Fruit fly (Drosophila melanogaster) whole organism, embryonic: ENCODE data around the gene CG6724.

Source experiments
- CG10267 ChIP-seq: fragments of 200-800 bp; sonication (Bioruptor generic); optimal IDR thresholded peaks from 2 replicates; lab custom pipeline; 2018; ENCODE audit warnings: missing biosample characterization, mild to moderate bottlenecking, missing genetic modification characterization, moderate library complexity
- CG11456 ChIP-seq: fragments of 200-800 bp; sonication (Bioruptor generic); IDR thresholded peaks from 3 replicates; pipeline ENCODE4 v1.3.6; 2022; ENCODE audit warnings: missing biosample characterization, missing genetic modification characterization
- CG12155 ChIP-seq: fragments of 200-800 bp; sonication (Bioruptor generic); optimal IDR thresholded peaks from 3 replicates; lab custom pipeline; 2016; ENCODE audit warnings: missing biosample characterization, missing genetic modification characterization
- CG13287 ChIP-seq: fragments of 200-800 bp; sonication (Bioruptor generic); IDR thresholded peaks from 2 replicates; pipeline ENCODE4 v1.3.6; 2022; ENCODE audit warnings: missing biosample characterization, missing genetic modification characterization; ENCODE audit not compliant: partially characterized antibody
- CG13424 ChIP-seq: fragments of 200-800 bp; sonication (Bioruptor generic); optimal IDR thresholded peaks from 2 replicates; lab custom pipeline; 2019; ENCODE audit warnings: missing biosample characterization, mild to moderate bottlenecking, missing genetic modification characterization, moderate library complexity
- CG14710 ChIP-seq: fragments of 200-800 bp; sonication (Bioruptor generic); optimal IDR thresholded peaks from 3 replicates; lab custom pipeline; 2019; ENCODE audit warnings: missing biosample characterization, mild to moderate bottlenecking, missing genetic modification characterization, moderate library complexity
- CG1603 ChIP-seq: fragments of 200-800 bp; sonication (Bioruptor generic); optimal IDR thresholded peaks from 2 replicates; lab custom pipeline; 2019; ENCODE audit warnings: missing biosample characterization, mild to moderate bottlenecking, missing genetic modification characterization, moderate library complexity
- CG17361 ChIP-seq: fragments of 200-800 bp; sonication (Bioruptor generic); IDR thresholded peaks from 3 replicates; pipeline ENCODE4 v1.3.6; 2022; ENCODE audit warnings: missing biosample characterization, missing genetic modification characterization
- CG1792 ChIP-seq: fragments of 200-800 bp; sonication (Bioruptor generic); optimal IDR thresholded peaks from 2 replicates; lab custom pipeline; 2016; ENCODE audit warnings: missing biosample characterization, missing genetic modification characterization
- CG2120 ChIP-seq: fragments of 200-800 bp; sonication (Bioruptor generic); optimal IDR thresholded peaks from 3 replicates; lab custom pipeline; 2016; ENCODE audit warnings: missing biosample characterization, missing genetic modification characterization
- CG30020 ChIP-seq: fragments of 200-800 bp; optimal IDR thresholded peaks from 2 replicates; lab custom pipeline; 2019; ENCODE audit warnings: missing biosample characterization, mild to moderate bottlenecking, missing genetic modification characterization, moderate library complexity
- CG30403 ChIP-seq: fragments of 200-800 bp; sonication (Bioruptor generic); optimal IDR thresholded peaks from 3 replicates; lab custom pipeline; 2016; ENCODE audit warnings: missing biosample characterization, missing genetic modification characterization
- CG4360 ChIP-seq: fragments of 200-800 bp; sonication (Bioruptor generic); IDR thresholded peaks from 2 replicates; pipeline ENCODE4 v1.3.6; 2022; ENCODE audit warnings: missing biosample characterization, missing genetic modification characterization
- CG6272 ChIP-seq: fragments of 200-800 bp; sonication (Bioruptor generic); IDR thresholded peaks from 2 replicates; pipeline ENCODE4 v1.3.6; 2022; ENCODE audit warnings: missing biosample characterization, missing genetic modification characterization
- CG7357 ChIP-seq: fragments of 200-800 bp; sonication (Bioruptor generic); IDR thresholded peaks from 3 replicates; pipeline ENCODE4 v1.3.6; 2022; ENCODE audit warnings: missing biosample characterization, missing genetic modification characterization
- CG7786 ChIP-seq: fragments of 200-800 bp; sonication (Bioruptor generic); optimal IDR thresholded peaks from 2 replicates; lab custom pipeline; 2016; ENCODE audit warnings: missing biosample characterization, missing genetic modification characterization
- CG8924 ChIP-seq: fragments of 200-800 bp; optimal IDR thresholded peaks from 3 replicates; lab custom pipeline; 2019; ENCODE audit warnings: missing biosample characterization, mild to moderate bottlenecking, missing genetic modification characterization, moderate library complexity
- CG9797 ChIP-seq: fragments of 200-800 bp; sonication (Bioruptor generic); optimal IDR thresholded peaks from 3 replicates; lab custom pipeline; 2018; ENCODE audit warnings: missing biosample characterization, mild to moderate bottlenecking, missing genetic modification characterization
- CHES-1-like ChIP-seq: fragments of 200-800 bp; sonication (Bioruptor generic); optimal IDR thresholded peaks from 2 replicates; lab custom pipeline; 2016; ENCODE audit warnings: missing biosample characterization, missing genetic modification characterization
- E2f1 ChIP-seq: fragments of 200-800 bp; sonication (Bioruptor generic); IDR thresholded peaks from 2 replicates; pipeline ENCODE4 v1.3.6; 2022; ENCODE audit warnings: missing biosample characterization, missing genetic modification characterization
- Ets65A ChIP-seq: fragments of 200-800 bp; sonication (Bioruptor generic); peaks from one replicate; lab custom pipeline; 2016; ENCODE audit warnings: missing biosample characterization, missing genetic modification characterization
- Ets97D ChIP-seq: fragments of 200-800 bp; sonication (Bioruptor generic); optimal IDR thresholded peaks from 3 replicates; lab custom pipeline; 2016; ENCODE audit warnings: missing biosample characterization, missing genetic modification characterization
- Hr78 ChIP-seq, 2 experiments: fragments of 200-800 bp in 1 of 2; fragments of >200 bp in 1 of 2; sonication (Bioruptor generic) in 1 of 2; optimal IDR thresholded peaks; 2 replicates each; lab custom pipeline; 2017 to 2019; ENCODE audit warnings: missing biosample characterization in 2 of 2, missing genetic modification characterization in 2 of 2, mild to moderate bottlenecking in 1 of 2, moderate library complexity in 1 of 2
- Hsf ChIP-seq: fragments of 200-800 bp; sonication (Bioruptor generic); optimal IDR thresholded peaks from 3 replicates; lab custom pipeline; 2016; ENCODE audit warnings: missing biosample characterization, missing genetic modification characterization
- Lim3 ChIP-seq: fragments of 200-800 bp; sonication (Bioruptor generic); IDR thresholded peaks from 2 replicates; pipeline ENCODE4 v1.3.6; 2022; ENCODE audit warnings: missing biosample characterization, missing genetic modification characterization
- MBD-R2 ChIP-seq: fragments of 200-800 bp; sonication (Bioruptor generic); IDR thresholded peaks from 2 replicates; pipeline ENCODE4 v1.3.6; 2022; ENCODE audit warnings: missing biosample characterization, missing genetic modification characterization
- MESR4 ChIP-seq: fragments of 200-800 bp; sonication (Bioruptor generic); optimal IDR thresholded peaks from 2 replicates; lab custom pipeline; 2018; ENCODE audit warnings: missing biosample characterization, mild to moderate bottlenecking, missing genetic modification characterization, moderate library complexity
- Myb ChIP-seq: fragments of 200-800 bp; sonication (Bioruptor generic); optimal IDR thresholded peaks from 2 replicates; lab custom pipeline; 2016; ENCODE audit warnings: missing biosample characterization, missing genetic modification characterization
- PHDP ChIP-seq: fragments of 200-800 bp; sonication (Bioruptor generic); optimal IDR thresholded peaks from 3 replicates; lab custom pipeline; 2018; ENCODE audit warnings: missing biosample characterization, mild to moderate bottlenecking, missing genetic modification characterization, moderate library complexity
- Pdp1 ChIP-seq, 2 experiments: fragments of 200-800 bp; sonication (Bioruptor generic); optimal IDR thresholded peaks; 3 replicates each; lab custom pipeline; 2016; ENCODE audit warnings: missing biosample characterization in 2 of 2, missing genetic modification characterization in 2 of 2, mild to moderate bottlenecking in 1 of 2, moderate library complexity in 1 of 2
- Rfx ChIP-seq: fragments of 200-800 bp; sonication (Bioruptor generic); IDR thresholded peaks from 2 replicates; pipeline ENCODE4 v1.3.6; 2022; ENCODE audit warnings: missing biosample characterization, missing genetic modification characterization
- Sin3A ChIP-seq: fragments of >200 bp; optimal IDR thresholded peaks from 2 replicates; lab custom pipeline; 2018
- Trl ChIP-seq, 3 experiments: fragments of >200 bp in 2 of 3; fragments of 200-800 bp in 1 of 3; sonication (Bioruptor generic) in 1 of 3; optimal IDR thresholded peaks; 2 replicates in 1 of 3; 3 replicates in 2 of 3; lab custom pipeline; 2016 to 2017; ENCODE audit warnings: missing biosample characterization in 1 of 3, missing genetic modification characterization in 1 of 3
- amos ChIP-seq: fragments of 200-800 bp; sonication (Bioruptor generic); IDR thresholded peaks from 2 replicates; pipeline ENCODE4 v1.3.6; 2022; ENCODE audit warnings: missing biosample characterization, missing genetic modification characterization; ENCODE audit not compliant: partially characterized antibody
- chif ChIP-seq, 2 experiments: fragments of 200-800 bp; sonication (Bioruptor generic); optimal IDR thresholded peaks; 3 replicates each; lab custom pipeline; 2016; ENCODE audit warnings: missing biosample characterization in 2 of 2, missing genetic modification characterization in 2 of 2
- cwo ChIP-seq: fragments of 200-800 bp; sonication (Bioruptor generic); optimal IDR thresholded peaks from 3 replicates; lab custom pipeline; 2017; ENCODE audit warnings: missing biosample characterization, missing genetic modification characterization, mild to moderate bottlenecking, moderate library complexity, missing genetic modification reagents
- gcm2 ChIP-seq: fragments of 200-800 bp; sonication (Bioruptor generic); optimal IDR thresholded peaks from 2 replicates; lab custom pipeline; 2016; ENCODE audit warnings: missing biosample characterization, missing genetic modification characterization
- gfzf ChIP-seq: fragments of 200-800 bp; sonication (Bioruptor generic); optimal IDR thresholded peaks from 2 replicates; lab custom pipeline; 2016; ENCODE audit warnings: missing biosample characterization, mild to moderate bottlenecking, missing genetic modification characterization, moderate library complexity
- grau ChIP-seq: fragments of 200-800 bp; optimal IDR thresholded peaks from 3 replicates; lab custom pipeline; 2019; ENCODE audit warnings: missing biosample characterization, mild to moderate bottlenecking, missing genetic modification characterization, moderate library complexity
- lilli ChIP-seq: fragments of 200-800 bp; sonication (Bioruptor generic); optimal IDR thresholded peaks from 3 replicates; lab custom pipeline; 2016; ENCODE audit warnings: missing biosample characterization, missing genetic modification characterization
- maf-S ChIP-seq: fragments of 200-800 bp; sonication (Bioruptor generic); optimal IDR thresholded peaks from 2 replicates; lab custom pipeline; 2016; ENCODE audit warnings: missing biosample characterization, missing genetic modification characterization
- nmo ChIP-seq: fragments of 200-800 bp; sonication (Bioruptor generic); optimal IDR thresholded peaks from 2 replicates; lab custom pipeline; 2018; ENCODE audit warnings: missing biosample characterization, mild to moderate bottlenecking, missing genetic modification characterization, moderate library complexity
- pan ChIP-seq, 4 experiments: fragments of >200 bp in 3 of 4; fragments of 200-800 bp in 1 of 4; sonication (Bioruptor generic) in 1 of 4; optimal IDR thresholded peaks in 3 of 4; IDR thresholded peaks in 1 of 4; 2 replicates each; pipeline versions ENCODE4 v1.3.6 to Lab custom; 2017 to 2022; ENCODE audit warnings: missing biosample characterization in 2 of 4, missing genetic modification characterization in 2 of 4, mixed read lengths in 1 of 4
- prd ChIP-seq, 3 experiments: fragments of >200 bp in 2 of 3; fragments of 200-800 bp in 1 of 3; sonication (Bioruptor generic) in 1 of 3; optimal IDR thresholded peaks in 2 of 3; IDR thresholded peaks in 1 of 3; 2 replicates in 2 of 3; 3 replicates in 1 of 3; pipeline versions ENCODE4 v1.3.6 to Lab custom; 2017 to 2022; ENCODE audit warnings: missing biosample characterization in 1 of 3, missing genetic modification characterization in 1 of 3
- pzg ChIP-seq: fragments of 200-800 bp; sonication (Bioruptor generic); optimal IDR thresholded peaks from 3 replicates; lab custom pipeline; 2018; ENCODE audit warnings: missing biosample characterization, mild to moderate bottlenecking, missing genetic modification characterization, moderate library complexity
- shn ChIP-seq: fragments of 200-800 bp; sonication (Bioruptor generic); optimal IDR thresholded peaks from 3 replicates; lab custom pipeline; 2016; ENCODE audit warnings: missing biosample characterization, missing genetic modification characterization
- ssp ChIP-seq: fragments of 200-800 bp; sonication (Bioruptor generic); IDR thresholded peaks from 2 replicates; pipeline ENCODE4 v1.3.6; 2022; ENCODE audit warnings: missing biosample characterization, missing genetic modification characterization
- stwl ChIP-seq: fragments of 200-800 bp; sonication (Bioruptor generic); optimal IDR thresholded peaks from 3 replicates; lab custom pipeline; 2018; ENCODE audit warnings: missing biosample characterization, mild to moderate bottlenecking, missing genetic modification characterization, moderate library complexity
- yki ChIP-seq: fragments of >200 bp; optimal IDR thresholded peaks from 3 replicates; lab custom pipeline; 2018

Gene CG6724

DNA sequence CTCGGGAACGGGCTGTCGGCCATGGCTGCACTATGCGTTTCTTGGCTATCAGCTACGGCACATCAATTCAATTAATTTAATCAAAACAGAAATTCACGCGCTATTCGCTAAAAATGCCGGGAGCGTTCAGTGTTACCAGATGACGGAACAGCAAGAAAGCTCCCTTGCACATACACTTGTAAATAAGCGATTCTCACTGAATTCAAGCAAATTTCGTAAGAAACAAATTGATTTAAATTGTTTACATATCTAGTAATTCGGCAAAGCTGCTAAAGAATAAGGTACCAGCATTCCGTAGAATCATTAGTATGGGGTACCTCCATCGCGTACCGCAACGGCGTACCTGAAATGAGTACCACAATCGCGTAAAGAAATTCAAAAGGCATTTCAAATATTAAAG, 33.8 kb downstream of the CG6724 start, which contains the start of gene Nup107 (continued):
- TF ChIP-seq Rfx (GFP tag; lab: Robert Waterston, UW) (peak; percentile 34; the same call in 1 of the 2 replicates), CG17361 (GFP tag; lab: Robert Waterston, UW) (peak; percentile 32; the same call in 1 of the 3 replicates), CG1792 (no peak), CG13424 (tag; lab: Kevin White, UChicago) (peak; percentile 42), CG2120 (GFP tag; lab: Kevin White, UChicago) (peak; percentile 38), CG4360 (GFP tag; lab: Robert Waterston, UW) (no peak), E2f1 (GFP tag; lab: Robert Waterston, UW) (0 out of 2 replicates have a peak, but pooled peaks have one; percentile 32), Myb (GFP tag; lab: Kevin White, UChicago) (peak; percentile 18), CG30020 (tag; lab: Kevin White, UChicago) (peak; percentile 88), gcm2 (GFP tag; lab: Kevin White, UChicago) (no peak), amos (GFP tag; lab: Robert Waterston, UW) (peak; percentile 28; the same call in 1 of the 2 replicates), cwo (GFP tag; lab: Kevin White, UChicago) (no peak), CG8924 (tag; lab: Kevin White, UChicago) (no peak), gfzf (GFP tag; lab: Kevin White, UChicago) (peak; percentile 87), PHDP (tag; lab: Kevin White, UChicago) (peak; percentile 4), CG6272 (GFP tag; lab: Robert Waterston, UW) (peak; percentile 25; the same call in 1 of the 2 replicates), maf-S (GFP tag; lab: Kevin White, UChicago) (peak; percentile 16), shn (GFP tag; lab: Kevin White, UChicago) (peak; percentile 30), CG11456 (0 out of 3 replicates have a peak, but pooled peaks have one; percentile 27), Ets65A (peak; percentile 92), lilli (GFP tag; lab: Kevin White, UChicago) (peak; percentile 21), CG7786 (peak; percentile 1), Sin3A (lab: Kevin White, UChicago) (peak; percentile 62), Hsf (peak; percentile 18), Ets97D (GFP tag; lab: Kevin White, UChicago) (peak; percentile 8), prd (optimal IDR thresholded peaks at IDR 0.05; lab: Kevin White, UChicago) (no peak), prd (GFP tag; IDR thresholded peaks at IDR 0.05; lab: Robert Waterston, UW) (peak; percentile 31; the same call in 1 of the 3 replicates), pan (optimal IDR thresholded peaks at IDR 0.05; lab: Kevin White, UChicago) (no peak), pan (GFP tag; optimal IDR thresholded peaks at IDR 0.05 in 1 of 2, IDR thresholded peaks at IDR 0.05 in 1 of 2) (peak in 1 of 2 experiments; percentile 9), CG13287 (peak; percentile 17; the same call in 1 of the 2 replicates), CHES-1-like (peak; percentile 6), Hr78 (GFP tag; optimal IDR thresholded peaks at IDR 0.05; lab: Kevin White, UChicago) (peak in 1 of 2 experiments; percentile 2), pzg (peak; percentile 73), Trl (optimal IDR thresholded peaks at IDR 0.05; lab: Kevin White, UChicago) (no peak), Trl (GFP tag; optimal IDR thresholded peaks at IDR 0.05; lab: Kevin White, UChicago) (peak; percentile 26), nmo (GFP tag; lab: Kevin White, UChicago) (peak; percentile 52), CG9797 (GFP tag; lab: Kevin White, UChicago) (peak; percentile 68), yki (lab: Kevin White, UChicago) (no peak), grau (tag; lab: Kevin White, UChicago) (peak; percentile 40), MBD-R2 (GFP tag; lab: Robert Waterston, UW) (peak; percentile 85), CG30403 (GFP tag; lab: Kevin White, UChicago) (peak; percentile 35), CG12155 (GFP tag; lab: Kevin White, UChicago) (peak; percentile 60), CG1603 (tag; lab: Kevin White, UChicago) (peak; percentile 81), ssp (GFP tag; lab: Robert Waterston, UW) (peak; percentile 96), CG7357 (GFP tag; lab: Robert Waterston, UW) (peak; percentile 94), CG10267 (tag; lab: Kevin White, UChicago) (peak; percentile 25), MESR4 (GFP tag; lab: Kevin White, UChicago) (peak; percentile 43), Pdp1 (GFP tag; optimal IDR thresholded peaks at IDR 0.05; lab: Kevin White, UChicago) (peak in 1 of 2 experiments; percentile 52), Lim3 (GFP tag; lab: Robert Waterston, UW) (no peak), stwl (peak; percentile 29), CG14710 (tag; lab: Kevin White, UChicago) (peak; percentile 28), chif (GFP tag; optimal IDR thresholded peaks at IDR 0.05; lab: Kevin White, UChicago) (peak in 1 of 2 experiments; percentile 34)
